Fruit fly (Drosophila melanogaster): ENCODE data around the gene Ubr3.

The Ubr3 gene

dm6 chrX:7901153-7902038 is 34.3 kb upstream of the Ubr3 start, which contains the start of the genes RpS6 and bys (continued):
- TF ChIP-seq mld (GFP tag; IDR thresholded peaks at IDR 0.05; ENCODE audit: partially characterized antibody), result peak; percentile 86; the same call in 2 of the 3 replicates
- peak; percentile 38 for TF ChIP-seq al (GFP tag; IDR thresholded peaks at IDR 0.05)
- peak; percentile 62 for TF ChIP-seq CG2120 (GFP tag; optimal IDR thresholded peaks at IDR 0.05)
- TF ChIP-seq Nf-YB (GFP tag; optimal IDR thresholded peaks at IDR 0.05), result peak; percentile 3
- 0 out of 2 replicates have a peak, but pooled peaks have one; percentile 15 for TF ChIP-seq sens-2 (GFP tag; IDR thresholded peaks at IDR 0.05)
- no peak for TF ChIP-seq pnt (GFP tag; optimal IDR thresholded peaks at IDR 0.05)
- 0 out of 3 replicates have a peak, but pooled peaks have one; percentile 38 for TF ChIP-seq CG2889 (GFP tag; IDR thresholded peaks at IDR 0.05)
- no peak for TF ChIP-seq ems (GFP tag; optimal IDR thresholded peaks at IDR 0.05)
- TF ChIP-seq CG13123 (GFP tag; optimal IDR thresholded peaks at IDR 0.05), result no peak
- TF ChIP-seq cwo (GFP tag; optimal IDR thresholded peaks at IDR 0.05), result peak; percentile 60
- peak; percentile 43 for TF ChIP-seq CG10209 (GFP tag; optimal IDR thresholded peaks at IDR 0.05)
- peak; percentile 56 for TF ChIP-seq lbe (GFP tag; optimal IDR thresholded peaks at IDR 0.05)
- no peak for TF ChIP-seq Spps (tag; optimal IDR thresholded peaks at IDR 0.05)
- TF ChIP-seq zfh2 (GFP tag; optimal IDR thresholded peaks at IDR 0.05), result peak; percentile 49
- peak; percentile 64 for TF ChIP-seq Asciz (GFP tag; optimal IDR thresholded peaks at IDR 0.05)
- peak; percentile 66 for TF ChIP-seq CG13296 (GFP tag; optimal IDR thresholded peaks at IDR 0.05)
- TF ChIP-seq inv (GFP tag; IDR thresholded peaks at IDR 0.05; ENCODE audit: partially characterized antibody), result peak; percentile 77
- no peak for TF ChIP-seq Bdp1 (GFP tag; optimal IDR thresholded peaks at IDR 0.05)
- TF ChIP-seq CG7271 (tag; optimal IDR thresholded peaks at IDR 0.05), result peak; percentile 34
- peak; percentile 37 for TF ChIP-seq chn (GFP tag; optimal IDR thresholded peaks at IDR 0.05)
- peak; percentile 38; the same call in 1 of the 2 replicates for TF ChIP-seq CG3847 (GFP tag; IDR thresholded peaks at IDR 0.05)
- TF ChIP-seq CG2678 (tag; optimal IDR thresholded peaks at IDR 0.05), result peak; percentile 35
- peak; percentile 20 for TF ChIP-seq CG8388 (GFP tag; optimal IDR thresholded peaks at IDR 0.05)
- TF ChIP-seq ttk (GFP tag; IDR thresholded peaks at IDR 0.05), result peak; percentile 51; the same call in 1 of the 2 replicates
- TF ChIP-seq Optix (GFP tag; IDR thresholded peaks at IDR 0.05), result 0 out of 3 replicates have a peak, but pooled peaks have one; percentile 32
- TF ChIP-seq Usf (GFP tag; optimal IDR thresholded peaks at IDR 0.05), result no peak
- TF ChIP-seq CG11504 (tag; optimal IDR thresholded peaks at IDR 0.05), result peak; percentile 46
- TF ChIP-seq CG6854 (GFP tag; optimal IDR thresholded peaks at IDR 0.05), result peak; percentile 49
- TF ChIP-seq CG4424 (GFP tag; optimal IDR thresholded peaks at IDR 0.05), result peak; percentile 39
- TF ChIP-seq dmrt11E (tag; optimal IDR thresholded peaks at IDR 0.05), result no peak
- peak; percentile 36 for TF ChIP-seq bab2 (GFP tag; optimal IDR thresholded peaks at IDR 0.05)
- no peak for TF ChIP-seq Tbp (GFP tag; optimal IDR thresholded peaks at IDR 0.05)
- TF ChIP-seq Dbx (GFP tag; IDR thresholded peaks at IDR 0.05), result peak; percentile 25; the same call in 1 of the 3 replicates
- no peak for TF ChIP-seq Fer2 (tag; optimal IDR thresholded peaks at IDR 0.05)
- TF ChIP-seq usp (GFP tag; optimal IDR thresholded peaks at IDR 0.05), result no peak
- TF ChIP-seq CG7963 (GFP tag; IDR thresholded peaks at IDR 0.05; ENCODE audit: partially characterized antibody), result peak; percentile 86
- TF ChIP-seq p53 (GFP tag; optimal IDR thresholded peaks at IDR 0.05), result peak; percentile 21
- TF ChIP-seq CG3407 (GFP tag; optimal IDR thresholded peaks at IDR 0.05), result no peak
- TF ChIP-seq hb (GFP tag; IDR thresholded peaks at IDR 0.05; ENCODE audit: partially characterized antibody), result peak; percentile 78
- TF ChIP-seq otp (GFP tag; IDR thresholded peaks at IDR 0.05), result peak; percentile 72; the same call in 2 of the 3 replicates
- peak; percentile 76 for TF ChIP-seq CG7987 (GFP tag; optimal IDR thresholded peaks at IDR 0.05)
- 0 out of 3 replicates have a peak, but pooled peaks have one; percentile 37 for TF ChIP-seq sr (GFP tag; IDR thresholded peaks at IDR 0.05)
- TF ChIP-seq ac (GFP tag; optimal IDR thresholded peaks at IDR 0.05), result peak; percentile 46
- 0 out of 3 replicates have a peak, but pooled peaks have one; percentile 22 for TF ChIP-seq z (GFP tag; IDR thresholded peaks at IDR 0.05)
- TF ChIP-seq Xrp1 (GFP tag; IDR thresholded peaks at IDR 0.05), result no peak
- peak; percentile 34 for TF ChIP-seq CG17802 (tag; optimal IDR thresholded peaks at IDR 0.05)
- no peak for TF ChIP-seq CG14965 (GFP tag; optimal IDR thresholded peaks at IDR 0.05; ENCODE audit: borderline replicate concordance)
- TF ChIP-seq Atf6 (GFP tag; IDR thresholded peaks at IDR 0.05), result no peak

All from whole organism, embryonic.